Fruit fly (Drosophila melanogaster) whole organism, embryonic: ENCODE data around the gene Secp43.

ENCODE experiments used
- Adf1 ChIP-seq: fragments of 200-800 bp; sonication (Bioruptor generic); IDR thresholded peaks from 2 replicates; pipeline ENCODE4 v1.3.6; 2022; ENCODE audit warnings: missing biosample characterization, missing genetic modification characterization
- C15 ChIP-seq: fragments of 200-800 bp; sonication (Bioruptor generic); IDR thresholded peaks from 3 replicates; pipeline ENCODE4 v1.3.6; 2022; ENCODE audit warnings: missing biosample characterization, missing genetic modification characterization
- CG13894 ChIP-seq: fragments of 200-800 bp; sonication (Bioruptor generic); optimal IDR thresholded peaks from 3 replicates; lab custom pipeline; 2018; ENCODE audit warnings: missing biosample characterization, mild to moderate bottlenecking, missing genetic modification characterization, moderate library complexity
- CG14965 ChIP-seq: fragments of 200-800 bp; sonication (Bioruptor generic); optimal IDR thresholded peaks from 2 replicates; lab custom pipeline; 2016; ENCODE audit warnings: missing biosample characterization, missing genetic modification characterization, borderline replicate concordance
- CG16813 ChIP-seq: fragments of 200-800 bp; sonication (Bioruptor generic); IDR thresholded peaks from 3 replicates; pipeline ENCODE4 v1.3.6; 2022; ENCODE audit warnings: missing biosample characterization, missing genetic modification characterization; ENCODE audit not compliant: partially characterized antibody
- CG17328 ChIP-seq: fragments of 200-800 bp; sonication (Bioruptor generic); IDR thresholded peaks from 2 replicates; pipeline ENCODE4 v1.3.6; 2022; ENCODE audit warnings: missing biosample characterization, missing genetic modification characterization
- CG17829 ChIP-seq: fragments of 200-800 bp; optimal IDR thresholded peaks from 2 replicates; lab custom pipeline; 2019; ENCODE audit warnings: missing biosample characterization, mild to moderate bottlenecking, missing genetic modification characterization, moderate library complexity
- CG17912 ChIP-seq: fragments of 200-800 bp; sonication (Bioruptor generic); optimal IDR thresholded peaks from 2 replicates; lab custom pipeline; 2018; ENCODE audit warnings: missing biosample characterization, mild to moderate bottlenecking, missing genetic modification characterization
- CG31224 ChIP-seq: fragments of 200-800 bp; sonication (Bioruptor generic); IDR thresholded peaks from 2 replicates; pipeline ENCODE4 v1.3.6; 2022; ENCODE audit warnings: missing biosample characterization, missing genetic modification characterization
- CG31365 ChIP-seq: fragments of 200-800 bp; sonication (Bioruptor generic); optimal IDR thresholded peaks from 2 replicates; lab custom pipeline; 2018; ENCODE audit warnings: missing biosample characterization, mild to moderate bottlenecking, missing genetic modification characterization
- CG31441 ChIP-seq: fragments of 200-800 bp; sonication (Bioruptor generic); IDR thresholded peaks from 2 replicates; pipeline ENCODE4 v1.3.6; 2022; ENCODE audit warnings: missing biosample characterization, missing genetic modification characterization
- CG32767 ChIP-seq: fragments of 200-800 bp; sonication (Bioruptor generic); IDR thresholded peaks from 2 replicates; pipeline ENCODE4 v1.3.6; 2022; ENCODE audit warnings: missing biosample characterization, missing genetic modification characterization
- CG32772 ChIP-seq: fragments of 200-800 bp; sonication (Bioruptor generic); IDR thresholded peaks from 2 replicates; pipeline ENCODE4 v1.3.6; 2022; ENCODE audit warnings: missing biosample characterization, missing genetic modification characterization
- CG3847 ChIP-seq: fragments of 200-800 bp; sonication (Bioruptor generic); IDR thresholded peaks from 2 replicates; pipeline ENCODE4 v1.3.6; 2022; ENCODE audit warnings: missing biosample characterization, missing genetic modification characterization
- CG5953 ChIP-seq: fragments of 200-800 bp; sonication (Bioruptor generic); IDR thresholded peaks from 2 replicates; pipeline ENCODE4 v1.3.6; 2022; ENCODE audit warnings: missing biosample characterization, missing genetic modification characterization
- CG6791 ChIP-seq: fragments of 200-800 bp; sonication (Bioruptor generic); IDR thresholded peaks from 3 replicates; pipeline ENCODE4 v1.3.6; 2022; ENCODE audit warnings: missing biosample characterization, missing genetic modification characterization; ENCODE audit not compliant: partially characterized antibody
- CG7271 ChIP-seq: fragments of 200-800 bp; sonication (Bioruptor generic); optimal IDR thresholded peaks from 2 replicates; lab custom pipeline; 2018; ENCODE audit warnings: missing biosample characterization, mild to moderate bottlenecking, missing genetic modification characterization, moderate library complexity
- CG7357 ChIP-seq: fragments of 200-800 bp; sonication (Bioruptor generic); IDR thresholded peaks from 3 replicates; pipeline ENCODE4 v1.3.6; 2022; ENCODE audit warnings: missing biosample characterization, missing genetic modification characterization
- CG7963 ChIP-seq: fragments of 200-800 bp; sonication (Bioruptor generic); IDR thresholded peaks from 3 replicates; pipeline ENCODE4 v1.3.6; 2022; ENCODE audit warnings: missing biosample characterization, missing genetic modification characterization; ENCODE audit not compliant: partially characterized antibody
- CG8089 ChIP-seq: fragments of 200-800 bp; sonication (Bioruptor generic); optimal IDR thresholded peaks from 3 replicates; lab custom pipeline; 2016; ENCODE audit warnings: missing biosample characterization, missing genetic modification characterization
- CG8281 ChIP-seq: fragments of 200-800 bp; sonication (Bioruptor generic); optimal IDR thresholded peaks from 2 replicates; lab custom pipeline; 2018; ENCODE audit warnings: missing biosample characterization, mild to moderate bottlenecking, missing genetic modification characterization, moderate library complexity
- CG8290 ChIP-seq, 3 experiments: fragments of 200-800 bp; sonication (Bioruptor generic); optimal IDR thresholded peaks; 2 replicates each; lab custom pipeline; 2016 to 2019; ENCODE audit warnings: missing biosample characterization in 3 of 3, missing genetic modification characterization in 3 of 3, mild to moderate bottlenecking in 2 of 3, moderate library complexity in 1 of 3
- CG8478 ChIP-seq: fragments of >200 bp; optimal IDR thresholded peaks from 2 replicates; lab custom pipeline; 2018
- Ets97D ChIP-seq: fragments of 200-800 bp; sonication (Bioruptor generic); optimal IDR thresholded peaks from 3 replicates; lab custom pipeline; 2016; ENCODE audit warnings: missing biosample characterization, missing genetic modification characterization
- Fer1 ChIP-seq: fragments of 200-800 bp; sonication (Bioruptor generic); optimal IDR thresholded peaks from 2 replicates; lab custom pipeline; 2017; ENCODE audit warnings: missing biosample characterization, mild to moderate bottlenecking, missing genetic modification characterization
- H15 ChIP-seq: fragments of 200-800 bp; sonication (Bioruptor generic); IDR thresholded peaks from 3 replicates; pipeline ENCODE4 v1.3.6; 2022; ENCODE audit warnings: missing biosample characterization, missing genetic modification characterization
- Hr3 ChIP-seq: fragments of 200-800 bp; sonication (Bioruptor generic); optimal IDR thresholded peaks from 3 replicates; lab custom pipeline; 2016; ENCODE audit warnings: missing biosample characterization, missing genetic modification characterization
- Med ChIP-seq: fragments of 200-800 bp; sonication (Bioruptor generic); peaks from one replicate; lab custom pipeline; 2016; ENCODE audit warnings: missing biosample characterization, missing genetic modification characterization, mild to moderate bottlenecking, inconsistent platforms, moderate library complexity
- Meics ChIP-seq: fragments of 200-800 bp; sonication (Bioruptor generic); optimal IDR thresholded peaks from 2 replicates; lab custom pipeline; 2017; ENCODE audit warnings: missing biosample characterization, mild to moderate bottlenecking, missing genetic modification characterization
- ash1 ChIP-seq: fragments of 200-800 bp; sonication (Bioruptor generic); optimal IDR thresholded peaks from 2 replicates; lab custom pipeline; 2018; ENCODE audit warnings: missing biosample characterization, mild to moderate bottlenecking, missing genetic modification characterization
- chinmo ChIP-seq: fragments of 200-800 bp; sonication (Bioruptor generic); IDR thresholded peaks from 4 replicates; pipeline ENCODE4 v1.3.6; 2022; ENCODE audit warnings: missing biosample characterization, missing genetic modification characterization; ENCODE audit not compliant: partially characterized antibody
- crp ChIP-seq, 2 experiments: fragments of 200-800 bp; sonication (Bioruptor generic); optimal IDR thresholded peaks; 2 replicates in 1 of 2; 3 replicates in 1 of 2; lab custom pipeline; 2017; ENCODE audit warnings: missing biosample characterization in 2 of 2, missing genetic modification characterization in 2 of 2, mild to moderate bottlenecking in 1 of 2, moderate library complexity in 1 of 2
- dimm ChIP-seq: fragments of 200-800 bp; sonication (Bioruptor generic); IDR thresholded peaks from 2 replicates; pipeline ENCODE4 v1.3.6; 2022; ENCODE audit warnings: missing biosample characterization, missing genetic modification characterization
- dmrt11E ChIP-seq: fragments of 200-800 bp; sonication (Bioruptor generic); optimal IDR thresholded peaks from 3 replicates; lab custom pipeline; 2018; ENCODE audit warnings: missing biosample characterization, mild to moderate bottlenecking, missing genetic modification characterization, moderate library complexity
- esg ChIP-seq: fragments of 200-800 bp; sonication (Bioruptor generic); conservative IDR thresholded peaks from 2 replicates; pipeline ENCODE4 v1.3.6; 2022; ENCODE audit warnings: missing biosample characterization, missing genetic modification characterization
- fu2 ChIP-seq: fragments of 200-800 bp; sonication (Bioruptor generic); optimal IDR thresholded peaks from 2 replicates; lab custom pipeline; 2016; ENCODE audit warnings: missing biosample characterization, missing genetic modification characterization
- grn ChIP-seq: fragments of 200-800 bp; sonication (Bioruptor generic); optimal IDR thresholded peaks from 3 replicates; lab custom pipeline; 2017; ENCODE audit warnings: missing biosample characterization, missing genetic modification characterization
- inv ChIP-seq: fragments of 200-800 bp; sonication (Bioruptor generic); IDR thresholded peaks from 2 replicates; pipeline ENCODE4 v1.3.6; 2022; ENCODE audit warnings: missing biosample characterization, missing genetic modification characterization; ENCODE audit not compliant: partially characterized antibody
- jigr1 ChIP-seq: fragments of 200-800 bp; sonication (Bioruptor generic); IDR thresholded peaks from 3 replicates; pipeline ENCODE4 v1.3.6; 2022; ENCODE audit warnings: missing biosample characterization, missing genetic modification characterization
- ken ChIP-seq: fragments of 200-800 bp; sonication (Bioruptor generic); IDR thresholded peaks from 3 replicates; pipeline ENCODE4 v1.3.6; 2022; ENCODE audit warnings: missing biosample characterization, missing genetic modification characterization
- kni ChIP-seq: fragments of 200-800 bp; sonication (Bioruptor generic); optimal IDR thresholded peaks from 3 replicates; lab custom pipeline; 2017; ENCODE audit warnings: mild to moderate bottlenecking, missing biosample characterization, missing genetic modification reagents, missing genetic modification characterization
- knrl ChIP-seq: fragments of 200-800 bp; sonication (Bioruptor generic); IDR thresholded peaks from 3 replicates; pipeline ENCODE4 v1.3.6; 2022; ENCODE audit warnings: missing biosample characterization, missing genetic modification characterization; ENCODE audit not compliant: partially characterized antibody
- psq ChIP-seq: fragments of 200-800 bp; sonication (Bioruptor generic); optimal IDR thresholded peaks from 2 replicates; lab custom pipeline; 2017; ENCODE audit warnings: missing biosample characterization, missing genetic modification characterization
- pum ChIP-seq: fragments of 200-800 bp; sonication (Bioruptor generic); optimal IDR thresholded peaks from 2 replicates; lab custom pipeline; 2016; ENCODE audit warnings: missing biosample characterization, missing genetic modification characterization
- pzg ChIP-seq: fragments of 200-800 bp; sonication (Bioruptor generic); optimal IDR thresholded peaks from 3 replicates; lab custom pipeline; 2018; ENCODE audit warnings: missing biosample characterization, mild to moderate bottlenecking, missing genetic modification characterization, moderate library complexity
- sd ChIP-seq: fragments of 200-800 bp; sonication (Bioruptor generic); optimal IDR thresholded peaks from 3 replicates; lab custom pipeline; 2018; ENCODE audit warnings: missing biosample characterization, mild to moderate bottlenecking, missing genetic modification characterization, moderate library complexity
- sens-2 ChIP-seq: fragments of 200-800 bp; sonication (Bioruptor generic); IDR thresholded peaks from 2 replicates; pipeline ENCODE4 v1.3.6; 2022; ENCODE audit warnings: missing biosample characterization, missing genetic modification characterization
- sima ChIP-seq: fragments of 200-800 bp; sonication (Bioruptor generic); optimal IDR thresholded peaks from 2 replicates; lab custom pipeline; 2016; ENCODE audit warnings: missing biosample characterization, missing genetic modification characterization
- so ChIP-seq: fragments of 200-800 bp; sonication (Bioruptor generic); IDR thresholded peaks from 3 replicates; pipeline ENCODE4 v1.3.6; 2022; ENCODE audit warnings: missing biosample characterization, missing genetic modification characterization
- zen2 ChIP-seq: fragments of 200-800 bp; sonication (Bioruptor generic); IDR thresholded peaks from 3 replicates; pipeline ENCODE4 v1.3.6; 2022; ENCODE audit warnings: missing biosample characterization, missing genetic modification characterization; ENCODE audit not compliant: partially characterized antibody

Secp43 gene

DNA sequence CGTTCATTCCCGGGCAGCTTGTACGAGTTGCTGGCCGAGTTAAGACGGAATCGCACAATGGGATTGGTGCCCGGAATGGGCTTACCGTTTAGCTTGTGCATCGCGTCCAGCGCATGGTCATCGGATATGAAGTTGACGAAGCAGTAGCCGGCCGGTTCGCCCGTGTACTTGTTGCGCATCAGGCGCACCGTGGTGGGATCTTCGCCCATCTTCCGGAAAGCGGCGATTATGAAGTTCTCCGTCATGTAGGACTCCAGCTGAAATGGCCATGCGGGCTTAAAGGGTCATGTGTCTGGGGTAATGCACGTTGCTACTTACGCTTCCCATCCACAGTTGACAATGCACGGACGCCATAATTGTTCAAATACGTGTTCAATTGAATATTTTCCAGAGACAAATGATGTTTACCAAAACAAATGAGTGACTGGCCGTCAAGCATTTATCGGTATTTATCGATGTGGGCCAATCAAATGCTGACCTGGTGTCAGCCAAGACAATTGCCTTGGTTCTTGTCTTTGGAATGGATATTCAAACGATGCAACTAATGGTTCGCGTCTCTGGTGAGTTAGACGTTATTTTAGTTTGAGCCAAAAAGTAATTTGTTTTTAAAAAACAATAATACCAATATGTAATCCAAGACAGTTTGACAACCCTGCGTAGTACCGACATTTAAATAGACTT lies at the start of gene Secp43, which contains the start of gene ND-B8 (continued):
- TF ChIP-seq CG31365 (tag; lab: Kevin White, UChicago), result no peak
- no peak for TF ChIP-seq CG8089 (GFP tag; lab: Kevin White, UChicago)
- TF ChIP-seq Adf1 (GFP tag; lab: Robert Waterston, UW), result no peak
- TF ChIP-seq CG7357 (GFP tag; lab: Robert Waterston, UW), result no peak
- TF ChIP-seq CG31224 (GFP tag; lab: Robert Waterston, UW), result no peak
- TF ChIP-seq Meics (GFP tag; lab: Kevin White, UChicago), result no peak
- TF ChIP-seq ash1, result no peak
- TF ChIP-seq CG3847 (GFP tag; lab: Robert Waterston, UW), result peak; percentile 33; the same call in 1 of the 2 replicates
- no peak for TF ChIP-seq so
- TF ChIP-seq ken (GFP tag; lab: Robert Waterston, UW), result no peak
- TF ChIP-seq zen2, result peak; percentile 54; the same call in 1 of the 3 replicates
- no peak for TF ChIP-seq H15
- no peak for TF ChIP-seq dimm
- no peak for TF ChIP-seq CG5953 (GFP tag; lab: Robert Waterston, UW)
- TF ChIP-seq fu2 (GFP tag; lab: Kevin White, UChicago), result no peak
- TF ChIP-seq jigr1 (GFP tag; lab: Robert Waterston, UW), result no peak
- no peak for TF ChIP-seq sima (GFP tag; lab: Kevin White, UChicago)
- peak; percentile 86 for TF ChIP-seq CG6791 (GFP tag; lab: Robert Waterston, UW)
- TF ChIP-seq crp (GFP tag; optimal IDR thresholded peaks at IDR 0.05; lab: Kevin White, UChicago), result peak in 1 of 2 experiments; percentile 58
- no peak for TF ChIP-seq C15 (GFP tag; lab: Robert Waterston, UW)
- no peak for TF ChIP-seq pum (GFP tag; lab: Kevin White, UChicago)
- peak; percentile 63; the same call in 1 of the 2 replicates for TF ChIP-seq inv
- TF ChIP-seq grn (GFP tag; lab: Kevin White, UChicago), result no peak
- TF ChIP-seq CG13894 (tag; lab: Kevin White, UChicago), result peak; percentile 65
- peak; percentile 83 for TF ChIP-seq CG7963 (GFP tag; lab: Robert Waterston, UW)
- TF ChIP-seq Hr3, result no peak
- TF ChIP-seq Fer1 (GFP tag; lab: Kevin White, UChicago), result peak; percentile 15
- no peak for TF ChIP-seq CG31441 (GFP tag; lab: Robert Waterston, UW)
- no peak for TF ChIP-seq psq (GFP tag; lab: Kevin White, UChicago)
- peak; percentile 11 for TF ChIP-seq CG17912 (GFP tag; lab: Kevin White, UChicago)
- peak; percentile 88; the same call in 2 of the 4 replicates for TF ChIP-seq chinmo (GFP tag; lab: Robert Waterston, UW)
- peak; percentile 80 for TF ChIP-seq CG16813 (GFP tag; lab: Robert Waterston, UW)
- TF ChIP-seq sd, result peak; percentile 44
- TF ChIP-seq CG32772, result no peak
- TF ChIP-seq CG14965 (GFP tag; lab: Kevin White, UChicago), result no peak
- peak; percentile 74 for TF ChIP-seq knrl
- no peak for TF ChIP-seq esg (GFP tag; lab: Robert Waterston, UW)
- no peak for TF ChIP-seq CG8281 (tag; lab: Kevin White, UChicago)
- TF ChIP-seq, all 482 proteins: peak for 116

DNA sequence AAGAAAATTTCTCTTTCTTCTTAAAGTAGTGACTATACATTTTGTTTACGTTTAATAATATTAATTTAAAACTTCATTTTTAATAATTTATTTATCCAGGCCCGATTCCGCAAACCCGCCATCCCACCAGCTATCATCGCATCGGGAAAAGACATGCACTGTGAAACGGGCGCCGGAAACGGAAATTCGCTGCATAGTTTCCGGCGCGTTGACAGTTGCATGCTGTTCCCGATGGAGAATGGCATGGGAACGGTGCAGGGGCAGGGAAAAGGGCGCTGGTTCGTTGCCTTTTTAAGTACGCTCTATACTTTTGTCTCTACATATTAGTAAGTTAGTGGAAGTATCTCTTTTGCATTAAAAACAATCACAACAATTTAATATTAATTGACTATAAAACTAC lies 23.7 kb upstream of the Secp43 start:
- TF ChIP-seq Ets97D (GFP tag; lab: Kevin White, UChicago) (peak; percentile 72), CG7271 (tag; lab: Kevin White, UChicago) (peak; percentile 74), sens-2 (GFP tag; lab: Robert Waterston, UW) (0 out of 2 replicates have a peak, but pooled peaks have one; percentile 22), H15 (0 out of 3 replicates have a peak, but pooled peaks have one; percentile 25), kni (GFP tag; lab: Kevin White, UChicago) (no peak), CG8478 (lab: Kevin White, UChicago) (no peak), CG32767 (no peak), dmrt11E (tag; lab: Kevin White, UChicago) (no peak), ken (GFP tag; lab: Robert Waterston, UW) (no peak), pzg (GFP tag; lab: Kevin White, UChicago) (no peak), CG8290 (GFP tag; optimal IDR thresholded peaks at IDR 0.05; lab: Kevin White, UChicago) (no peak), CG8290 (tag; optimal IDR thresholded peaks at IDR 0.05; lab: Kevin White, UChicago) (peak in 1 of 2 experiments; percentile 19), jigr1 (GFP tag; lab: Robert Waterston, UW) (no peak), Med (GFP tag; lab: Kevin White, UChicago) (peak; percentile 34), CG17829 (no peak), CG17328 (GFP tag; lab: Robert Waterston, UW) (0 out of 2 replicates have a peak, but pooled peaks have one; percentile 21)
